Fruit fly (Drosophila melanogaster) whole organism, embryonic: Measurements from ENCODE around the gene CG4004.

Experiments used
- ATbp ChIP-seq: fragments of 200-800 bp; sonication (Bioruptor generic); optimal IDR thresholded peaks from 2 replicates; lab custom pipeline; 2017; ENCODE audit warnings: missing biosample characterization, mild to moderate bottlenecking, missing genetic modification characterization, missing genetic modification reagents
- Bdp1 ChIP-seq: fragments of 200-800 bp; sonication (Bioruptor generic); optimal IDR thresholded peaks from 3 replicates; lab custom pipeline; 2016; ENCODE audit warnings: missing biosample characterization, missing genetic modification characterization
- Blimp-1 ChIP-seq: fragments of 200-800 bp; sonication (Bioruptor generic); optimal IDR thresholded peaks from 3 replicates; lab custom pipeline; 2018; ENCODE audit warnings: missing biosample characterization, missing genetic modification characterization, mild to moderate bottlenecking, moderate library complexity, missing genetic modification reagents
- BtbVII ChIP-seq: fragments of 200-800 bp; sonication (Bioruptor generic); optimal IDR thresholded peaks from 3 replicates; lab custom pipeline; 2017; ENCODE audit warnings: missing biosample characterization, mild to moderate bottlenecking, missing genetic modification characterization
- CG10209 ChIP-seq: fragments of 200-800 bp; sonication (Bioruptor generic); optimal IDR thresholded peaks from 3 replicates; lab custom pipeline; 2017; ENCODE audit warnings: missing biosample characterization, mild to moderate bottlenecking, missing genetic modification characterization, missing genetic modification reagents
- CG11696 ChIP-seq: fragments of 200-800 bp; sonication (Bioruptor generic); IDR thresholded peaks from 2 replicates; pipeline ENCODE4 v1.3.6; 2022; ENCODE audit warnings: missing biosample characterization, missing genetic modification characterization
- CG12659 ChIP-seq: fragments of 200-800 bp; sonication (Bioruptor generic); optimal IDR thresholded peaks from 3 replicates; lab custom pipeline; 2017; ENCODE audit warnings: mild to moderate bottlenecking, missing biosample characterization, missing genetic modification reagents, missing genetic modification characterization
- CG13894 ChIP-seq: fragments of 200-800 bp; sonication (Bioruptor generic); optimal IDR thresholded peaks from 3 replicates; lab custom pipeline; 2018; ENCODE audit warnings: missing biosample characterization, mild to moderate bottlenecking, missing genetic modification characterization, moderate library complexity
- CG14014 ChIP-seq: fragments of 200-800 bp; sonication (Bioruptor generic); IDR thresholded peaks from 2 replicates; pipeline ENCODE4 v1.3.6; 2022; ENCODE audit warnings: missing biosample characterization, missing genetic modification characterization
- CG14667 ChIP-seq: fragments of 200-800 bp; sonication (Bioruptor generic); IDR thresholded peaks from 2 replicates; pipeline ENCODE4 v1.3.6; 2022; ENCODE audit warnings: missing biosample characterization, missing genetic modification characterization
- CG15011 ChIP-seq: fragments of 200-800 bp; sonication (Bioruptor generic); optimal IDR thresholded peaks from 3 replicates; lab custom pipeline; 2018; ENCODE audit warnings: missing biosample characterization, mild to moderate bottlenecking, missing genetic modification characterization
- CG1603 ChIP-seq: fragments of 200-800 bp; sonication (Bioruptor generic); optimal IDR thresholded peaks from 2 replicates; lab custom pipeline; 2019; ENCODE audit warnings: missing biosample characterization, mild to moderate bottlenecking, missing genetic modification characterization, moderate library complexity
- CG16813 ChIP-seq: fragments of 200-800 bp; sonication (Bioruptor generic); IDR thresholded peaks from 3 replicates; pipeline ENCODE4 v1.3.6; 2022; ENCODE audit warnings: missing biosample characterization, missing genetic modification characterization; ENCODE audit not compliant: partially characterized antibody
- CG18262 ChIP-seq: fragments of 200-800 bp; optimal IDR thresholded peaks from 3 replicates; lab custom pipeline; 2019; ENCODE audit warnings: missing biosample characterization, mild to moderate bottlenecking, missing genetic modification characterization, moderate library complexity
- CG2678 ChIP-seq: fragments of 200-800 bp; sonication (Bioruptor generic); optimal IDR thresholded peaks from 3 replicates; lab custom pipeline; 2019; ENCODE audit warnings: missing biosample characterization, mild to moderate bottlenecking, missing genetic modification characterization, moderate library complexity
- CG30431 ChIP-seq: fragments of 200-800 bp; sonication (Bioruptor generic); optimal IDR thresholded peaks from 2 replicates; lab custom pipeline; 2017; ENCODE audit warnings: missing biosample characterization, missing genetic modification characterization
- CG5245 ChIP-seq: fragments of 200-800 bp; sonication (Bioruptor generic); optimal IDR thresholded peaks from 3 replicates; lab custom pipeline; 2016; ENCODE audit warnings: missing biosample characterization, missing genetic modification characterization
- CG6854 ChIP-seq: fragments of 200-800 bp; sonication (Bioruptor generic); optimal IDR thresholded peaks from 3 replicates; lab custom pipeline; 2017; ENCODE audit warnings: missing biosample characterization, mild to moderate bottlenecking, missing genetic modification characterization
- CG7928 ChIP-seq: fragments of 200-800 bp; sonication (Bioruptor generic); optimal IDR thresholded peaks from 2 replicates; lab custom pipeline; 2017; ENCODE audit warnings: missing biosample characterization, mild to moderate bottlenecking, missing genetic modification characterization
- CG7963 ChIP-seq: fragments of 200-800 bp; sonication (Bioruptor generic); IDR thresholded peaks from 3 replicates; pipeline ENCODE4 v1.3.6; 2022; ENCODE audit warnings: missing biosample characterization, missing genetic modification characterization; ENCODE audit not compliant: partially characterized antibody
- CG8924 ChIP-seq: fragments of 200-800 bp; optimal IDR thresholded peaks from 3 replicates; lab custom pipeline; 2019; ENCODE audit warnings: missing biosample characterization, mild to moderate bottlenecking, missing genetic modification characterization, moderate library complexity
- Deaf1 ChIP-seq: fragments of 200-800 bp; optimal IDR thresholded peaks from 3 replicates; lab custom pipeline; 2019; ENCODE audit warnings: missing biosample characterization, mild to moderate bottlenecking, missing genetic modification characterization, moderate library complexity
- Dll ChIP-seq: fragments of 200-800 bp; sonication (Bioruptor generic); IDR thresholded peaks from 4 replicates; pipeline ENCODE4 v1.3.6; 2022; ENCODE audit warnings: missing biosample characterization, missing genetic modification characterization; ENCODE audit not compliant: partially characterized antibody
- ERR ChIP-seq: fragments of 200-800 bp; sonication (Bioruptor generic); optimal IDR thresholded peaks from 2 replicates; lab custom pipeline; 2016; ENCODE audit warnings: missing biosample characterization, missing genetic modification characterization
- H2.0 ChIP-seq: fragments of 200-800 bp; sonication (Bioruptor generic); IDR thresholded peaks from 2 replicates; pipeline ENCODE4 v1.3.6; 2022; ENCODE audit warnings: missing biosample characterization, missing genetic modification characterization
- Hand ChIP-seq: fragments of 200-800 bp; sonication (Bioruptor generic); optimal IDR thresholded peaks from 2 replicates; lab custom pipeline; 2017; ENCODE audit warnings: mild to moderate bottlenecking, missing biosample characterization, missing genetic modification reagents, missing genetic modification characterization
- Hsf ChIP-seq: fragments of 200-800 bp; sonication (Bioruptor generic); optimal IDR thresholded peaks from 3 replicates; lab custom pipeline; 2016; ENCODE audit warnings: missing biosample characterization, missing genetic modification characterization
- Oli ChIP-seq: fragments of 200-800 bp; sonication (Bioruptor generic); optimal IDR thresholded peaks from 2 replicates; lab custom pipeline; 2018; ENCODE audit warnings: missing biosample characterization, mild to moderate bottlenecking, missing genetic modification characterization, moderate library complexity
- PHDP ChIP-seq: fragments of 200-800 bp; sonication (Bioruptor generic); optimal IDR thresholded peaks from 3 replicates; lab custom pipeline; 2018; ENCODE audit warnings: missing biosample characterization, mild to moderate bottlenecking, missing genetic modification characterization, moderate library complexity
- Rx ChIP-seq: fragments of 200-800 bp; sonication (Bioruptor generic); IDR thresholded peaks from 2 replicates; pipeline ENCODE4 v1.3.6; 2022; ENCODE audit warnings: missing biosample characterization, missing genetic modification characterization
- Six4 ChIP-seq: fragments of 200-800 bp; sonication (Bioruptor generic); optimal IDR thresholded peaks from 2 replicates; lab custom pipeline; 2016; ENCODE audit warnings: missing biosample characterization, missing genetic modification characterization
- Sry-δ ChIP-seq: fragments of 200-800 bp; sonication (Bioruptor generic); optimal IDR thresholded peaks from 2 replicates; lab custom pipeline; 2016; ENCODE audit warnings: missing biosample characterization, missing genetic modification characterization
- YL-1 ChIP-seq: fragments of 200-800 bp; sonication (Bioruptor generic); optimal IDR thresholded peaks from 3 replicates; lab custom pipeline; 2017; ENCODE audit warnings: missing biosample characterization, mild to moderate bottlenecking, missing genetic modification characterization
- bcd ChIP-seq: fragments of 200-800 bp; sonication (Bioruptor generic); optimal IDR thresholded peaks from 2 replicates; lab custom pipeline; 2017; ENCODE audit warnings: missing biosample characterization, mild to moderate bottlenecking, missing genetic modification characterization
- chn ChIP-seq: fragments of 200-800 bp; sonication (Bioruptor generic); optimal IDR thresholded peaks from 2 replicates; lab custom pipeline; 2016; ENCODE audit warnings: missing biosample characterization, missing genetic modification characterization
- dysf ChIP-seq: fragments of 200-800 bp; sonication (Bioruptor generic); IDR thresholded peaks from 3 replicates; pipeline ENCODE4 v1.3.6; 2022; ENCODE audit warnings: missing biosample characterization, missing genetic modification characterization
- ems ChIP-seq: fragments of 200-800 bp; sonication (Bioruptor generic); optimal IDR thresholded peaks from 3 replicates; lab custom pipeline; 2016; ENCODE audit warnings: missing biosample characterization, missing genetic modification characterization
- esg ChIP-seq: fragments of 200-800 bp; sonication (Bioruptor generic); conservative IDR thresholded peaks from 2 replicates; pipeline ENCODE4 v1.3.6; 2022; ENCODE audit warnings: missing biosample characterization, missing genetic modification characterization
- fd64A ChIP-seq: fragments of 200-800 bp; sonication (Bioruptor generic); optimal IDR thresholded peaks from 3 replicates; lab custom pipeline; 2018; ENCODE audit warnings: missing biosample characterization, mild to moderate bottlenecking, missing genetic modification characterization
- fd96Cb ChIP-seq: fragments of 200-800 bp; sonication (Bioruptor generic); optimal IDR thresholded peaks from 2 replicates; lab custom pipeline; 2018; ENCODE audit warnings: missing biosample characterization, mild to moderate bottlenecking, missing genetic modification characterization, moderate library complexity
- gem ChIP-seq: fragments of 200-800 bp; sonication (Bioruptor generic); optimal IDR thresholded peaks from 2 replicates; lab custom pipeline; 2019; ENCODE audit warnings: missing biosample characterization, mild to moderate bottlenecking, missing genetic modification characterization, moderate library complexity
- grau ChIP-seq: fragments of 200-800 bp; optimal IDR thresholded peaks from 3 replicates; lab custom pipeline; 2019; ENCODE audit warnings: missing biosample characterization, mild to moderate bottlenecking, missing genetic modification characterization, moderate library complexity
- lmd ChIP-seq: fragments of 200-800 bp; sonication (Bioruptor generic); IDR thresholded peaks from 2 replicates; pipeline ENCODE4 v1.3.6; 2022; ENCODE audit warnings: missing biosample characterization, missing genetic modification characterization
- mam ChIP-seq: fragments of 200-800 bp; sonication (Bioruptor generic); optimal IDR thresholded peaks from 3 replicates; lab custom pipeline; 2016; ENCODE audit warnings: missing biosample characterization, missing genetic modification characterization
- run ChIP-seq: fragments of 200-800 bp; sonication (Bioruptor generic); optimal IDR thresholded peaks from 3 replicates; lab custom pipeline; 2018; ENCODE audit warnings: missing biosample characterization, mild to moderate bottlenecking, missing genetic modification characterization
- scrt ChIP-seq: fragments of 200-800 bp; sonication (Bioruptor generic); optimal IDR thresholded peaks from 2 replicates; lab custom pipeline; 2018; ENCODE audit warnings: missing biosample characterization, mild to moderate bottlenecking, missing genetic modification characterization, moderate library complexity
- so ChIP-seq: fragments of 200-800 bp; sonication (Bioruptor generic); IDR thresholded peaks from 3 replicates; pipeline ENCODE4 v1.3.6; 2022; ENCODE audit warnings: missing biosample characterization, missing genetic modification characterization
- stc ChIP-seq: fragments of 200-800 bp; sonication (Bioruptor generic); IDR thresholded peaks from 2 replicates; pipeline ENCODE4 v1.3.6; 2022; ENCODE audit warnings: missing biosample characterization, missing genetic modification characterization
- stwl ChIP-seq: fragments of 200-800 bp; sonication (Bioruptor generic); optimal IDR thresholded peaks from 3 replicates; lab custom pipeline; 2018; ENCODE audit warnings: missing biosample characterization, mild to moderate bottlenecking, missing genetic modification characterization, moderate library complexity
- unpg ChIP-seq: fragments of 200-800 bp; sonication (Bioruptor generic); optimal IDR thresholded peaks from 3 replicates; lab custom pipeline; 2018; ENCODE audit warnings: missing biosample characterization, mild to moderate bottlenecking, missing genetic modification characterization, moderate library complexity
- wek ChIP-seq: fragments of 200-800 bp; sonication (Bioruptor generic); optimal IDR thresholded peaks from 3 replicates; lab custom pipeline; 2018; ENCODE audit warnings: missing biosample characterization, mild to moderate bottlenecking, missing genetic modification characterization, moderate library complexity

The CG4004 gene

DNA sequence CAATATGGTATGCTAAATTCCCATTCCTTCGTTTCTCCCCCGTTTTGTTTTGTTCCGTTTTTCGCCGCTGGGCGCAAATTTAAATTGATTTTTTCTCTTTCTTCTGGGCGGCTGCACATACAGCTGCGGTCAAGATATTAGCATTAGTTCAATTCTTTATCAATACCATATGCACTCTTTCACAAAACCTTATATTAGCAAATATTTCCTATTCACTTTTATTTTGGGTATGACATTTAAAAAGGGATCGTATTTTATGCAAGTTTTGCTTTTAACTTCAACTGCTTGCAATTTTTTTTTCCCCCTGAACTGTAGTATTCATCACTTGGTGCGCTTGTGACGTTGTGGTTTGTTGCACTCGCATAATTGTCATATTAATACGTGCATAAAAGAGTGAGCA lies 22.3 kb downstream of the CG4004 start (continued):
- TF ChIP-seq CG16813 (GFP tag; lab: Robert Waterston, UW) (no peak), Six4 (GFP tag; lab: Kevin White, UChicago) (no peak), H2.0 (no peak), ATbp (peak; percentile 2), gem (tag; lab: Kevin White, UChicago) (peak; percentile 37), dysf (GFP tag; lab: Robert Waterston, UW) (no peak), Hand (GFP tag; lab: Kevin White, UChicago) (no peak), unpg (GFP tag; lab: Kevin White, UChicago) (peak; percentile 14), CG7963 (GFP tag; lab: Robert Waterston, UW) (no peak), PHDP (peak; percentile 5), CG11696 (GFP tag; lab: Robert Waterston, UW) (peak; percentile 88), Sry-δ (GFP tag; lab: Kevin White, UChicago) (peak; percentile 6), lmd (no peak), so (GFP tag; lab: Robert Waterston, UW) (0 out of 3 replicates have a peak, but pooled peaks have one; percentile 15), Bdp1 (GFP tag; lab: Kevin White, UChicago) (no peak), Hsf (no peak), CG1603 (peak; percentile 47), CG14667 (GFP tag; lab: Robert Waterston, UW) (no peak), BtbVII (no peak), CG14014 (GFP tag; lab: Robert Waterston, UW) (no peak), stwl (tag; lab: Kevin White, UChicago) (no peak), CG15011 (GFP tag; lab: Kevin White, UChicago) (no peak), mam (GFP tag; lab: Kevin White, UChicago) (peak; percentile 6), CG6854 (peak; percentile 26), CG2678 (tag; lab: Kevin White, UChicago) (peak; percentile 20), stc (peak; percentile 25; the same call in 1 of the 2 replicates), CG30431 (GFP tag; lab: Kevin White, UChicago) (no peak), ERR (GFP tag; lab: Kevin White, UChicago) (no peak), CG18262 (peak; percentile 0), CG7928 (GFP tag; lab: Kevin White, UChicago) (no peak), CG10209 (no peak), CG12659 (GFP tag; lab: Kevin White, UChicago) (no peak), wek (GFP tag; lab: Kevin White, UChicago) (no peak), CG8924 (tag; lab: Kevin White, UChicago) (no peak), Oli (tag; lab: Kevin White, UChicago) (peak; percentile 27), Deaf1 (tag; lab: Kevin White, UChicago) (no peak), run (tag; lab: Kevin White, UChicago) (no peak), YL-1 (GFP tag; lab: Kevin White, UChicago) (no peak), fd96Cb (peak; percentile 19), Dll (GFP tag; lab: Robert Waterston, UW) (no peak), Rx (GFP tag; lab: Robert Waterston, UW) (no peak), grau (tag; lab: Kevin White, UChicago) (no peak), ems (no peak), CG13894 (no peak), bcd (GFP tag; lab: Kevin White, UChicago) (no peak), Blimp-1 (GFP tag; lab: Kevin White, UChicago) (peak; percentile 15), fd64A (GFP tag; lab: Kevin White, UChicago) (no peak), chn (GFP tag; lab: Kevin White, UChicago) (no peak), esg (GFP tag; lab: Robert Waterston, UW) (no peak), CG5245 (GFP tag; lab: Kevin White, UChicago) (no peak), scrt (no peak)
